Fruit fly (Drosophila melanogaster) S2 (cell line): ENCODE measurements around the gene RanBP3.

Source experiments
- CG8478 ChIP-seq: fragments of >200 bp; optimal IDR thresholded peaks from 2 replicates; lab custom pipeline; 2018
- CTCF ChIP-seq, 2 experiments: fragments of >200 bp; optimal IDR thresholded peaks; 2 replicates each; lab custom pipeline; 2018

- TF ChIP-seq CTCF (optimal IDR thresholded peaks at IDR 0.05; lab: Kevin White, UChicago) (peak; percentile 54 to 90), CG8478 (lab: Kevin White, UChicago) (no peak)
These were observed 30.7 kb downstream of the RanBP3 start for dm6 chr3R:23721936-23722335.
